Worm (Caenorhabditis elegans) whole organism, L1 larva: ENCODE data around the gene F49F1.14.

Source experiments
- C16A3.4 ChIP-seq: fragments of 150-350 bp; optimal IDR thresholded peaks from 2 replicates; lab custom pipeline; 2014; ENCODE audit warnings: missing biosample characterization, missing genetic modification characterization
- alr-1 ChIP-seq: fragments of 200-800 bp; sonication (Bioruptor generic); optimal IDR thresholded peaks from 2 replicates; lab custom pipeline; 2018; ENCODE audit warnings: borderline replicate concordance, mild to moderate bottlenecking, missing genetic modification characterization, missing compliant biosample characterization
- aly-2 ChIP-seq: fragments of 150-350 bp; optimal IDR thresholded peaks from 2 replicates; lab custom pipeline; 2014; ENCODE audit warnings: missing biosample characterization, missing genetic modification characterization
- ama-1 ChIP-seq: fragments of 150-350 bp; optimal IDR thresholded peaks from 2 replicates; lab custom pipeline; 2014
- lin-15B ChIP-seq: fragments of 150-350 bp; sonication (generic microtip); optimal IDR thresholded peaks from 3 replicates; lab custom pipeline; 2014; ENCODE audit warnings: missing biosample characterization, missing genetic modification characterization
- skn-1 ChIP-seq: fragments of 150-350 bp; optimal IDR thresholded peaks from 2 replicates; lab custom pipeline; 2014; ENCODE audit warnings: missing biosample characterization, missing genetic modification characterization
- snpc-4 ChIP-seq: fragments of 150-350 bp; optimal IDR thresholded peaks from 2 replicates; lab custom pipeline; 2014; ENCODE audit warnings: missing biosample characterization, missing genetic modification characterization
- swsn-7 ChIP-seq: sonication (generic microtip); optimal IDR thresholded peaks from 2 replicates; lab custom pipeline; 2016; ENCODE audit warnings: missing genetic modification characterization, missing compliant biosample characterization
- unc-62 ChIP-seq: fragments of 150-350 bp; optimal IDR thresholded peaks from 2 replicates; lab custom pipeline; 2014; ENCODE audit warnings: missing biosample characterization, missing genetic modification reagents, missing genetic modification characterization

DNA sequence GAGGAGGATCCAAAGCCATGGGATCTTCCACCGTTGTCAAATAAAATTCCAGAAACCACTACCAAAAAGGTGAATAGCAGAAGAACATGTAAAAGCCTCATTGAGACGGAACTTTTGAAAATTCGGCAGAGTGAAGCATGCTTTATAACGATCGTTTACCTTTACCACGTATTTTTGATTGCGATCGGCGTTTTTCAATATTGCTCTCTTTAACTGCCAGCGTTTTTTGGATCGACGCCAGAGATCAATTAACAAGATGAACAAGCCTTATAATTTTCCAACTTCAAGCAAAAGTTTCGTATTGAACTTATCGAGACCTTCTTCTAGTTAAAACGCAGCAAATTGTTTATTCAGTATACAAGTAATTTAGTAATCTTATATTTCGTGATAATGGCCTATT lies 26.7 kb upstream of the F49F1.14 start, which contains the start of gene F49F1.10:
- TF ChIP-seq skn-1 (tag; lab: Kevin White, UChicago) (no peak), unc-62 (no peak), aly-2 (tag; lab: Kevin White, UChicago) (no peak), snpc-4 (no peak), C16A3.4 (tag; lab: Kevin White, UChicago) (no peak), alr-1 (tag; lab: Kevin White, UChicago) (no peak), ama-1 (lab: Kevin White, UChicago) (no peak), lin-15B (tag; lab: Kevin White, UChicago) (no peak), swsn-7 (no peak)
